Fruit fly (Drosophila melanogaster) whole organism, prepupa: Measurements from ENCODE around the gene AstC.

ENCODE experiments used
- Blimp-1 ChIP-seq: fragments of 200-800 bp; sonication (Bioruptor generic); optimal IDR thresholded peaks from 3 replicates; lab custom pipeline; 2017; ENCODE audit warnings: missing biosample characterization, missing genetic modification characterization, mild to moderate bottlenecking, moderate library complexity, missing genetic modification reagents
- CG10631 ChIP-seq: fragments of 200-800 bp; sonication (Bioruptor generic); optimal IDR thresholded peaks from 2 replicates; lab custom pipeline; 2016; ENCODE audit warnings: missing biosample characterization, missing genetic modification characterization
- CG10669 ChIP-seq: fragments of 200-800 bp; sonication (Bioruptor generic); optimal IDR thresholded peaks from 3 replicates; lab custom pipeline; 2018; ENCODE audit warnings: missing biosample characterization, mild to moderate bottlenecking, missing genetic modification characterization, moderate library complexity
- CG11294 ChIP-seq: fragments of 200-800 bp; sonication (Bioruptor generic); IDR thresholded peaks from 2 replicates; pipeline ENCODE4 v1.3.6; 2022; ENCODE audit warnings: missing biosample characterization, missing genetic modification characterization
- CG11762 ChIP-seq: fragments of 200-800 bp; sonication (Bioruptor generic); optimal IDR thresholded peaks from 3 replicates; lab custom pipeline; 2016; ENCODE audit warnings: missing biosample characterization, missing genetic modification characterization; ENCODE audit not compliant: insufficient read depth
- CG11902 ChIP-seq: fragments of 200-800 bp; sonication (Bioruptor generic); optimal IDR thresholded peaks from 3 replicates; lab custom pipeline; 2016; ENCODE audit warnings: missing biosample characterization, missing genetic modification characterization
- CG15336 ChIP-seq: fragments of 200-800 bp; sonication (Bioruptor generic); IDR thresholded peaks from 2 replicates; pipeline ENCODE4 v1.3.6; 2022; ENCODE audit warnings: missing biosample characterization, missing genetic modification characterization
- CG1621 ChIP-seq: fragments of 200-800 bp; sonication (Bioruptor generic); optimal IDR thresholded peaks from 3 replicates; lab custom pipeline; 2018; ENCODE audit warnings: missing biosample characterization, mild to moderate bottlenecking, missing genetic modification characterization
- CG16779 ChIP-seq: fragments of 200-800 bp; sonication (Bioruptor generic); optimal IDR thresholded peaks from 3 replicates; lab custom pipeline; 2017; ENCODE audit warnings: missing biosample characterization, mild to moderate bottlenecking, missing genetic modification characterization
- CG3032 ChIP-seq: fragments of 200-800 bp; optimal IDR thresholded peaks from 2 replicates; lab custom pipeline; 2019; ENCODE audit warnings: missing biosample characterization, mild to moderate bottlenecking, missing genetic modification characterization, moderate library complexity
- CG32006 ChIP-seq: fragments of 200-800 bp; sonication (Bioruptor generic); optimal IDR thresholded peaks from 3 replicates; lab custom pipeline; 2017; ENCODE audit warnings: missing biosample characterization, mild to moderate bottlenecking, missing genetic modification characterization
- CG34406 ChIP-seq: fragments of 200-800 bp; sonication (Bioruptor generic); optimal IDR thresholded peaks from 3 replicates; lab custom pipeline; 2016; ENCODE audit warnings: missing biosample characterization, missing genetic modification characterization
- CG3919 ChIP-seq: fragments of 200-800 bp; sonication (Bioruptor generic); optimal IDR thresholded peaks from 3 replicates; lab custom pipeline; 2016; ENCODE audit warnings: missing biosample characterization, missing genetic modification characterization
- CG4318 ChIP-seq: fragments of 200-800 bp; sonication (Bioruptor generic); optimal IDR thresholded peaks from 3 replicates; lab custom pipeline; 2017; ENCODE audit warnings: missing biosample characterization, mild to moderate bottlenecking, missing genetic modification characterization
- CG6163 ChIP-seq: fragments of 200-800 bp; sonication (Bioruptor generic); IDR thresholded peaks from 3 replicates; pipeline ENCODE4 v1.3.6; 2022; ENCODE audit warnings: missing biosample characterization, missing genetic modification characterization
- CG6276 ChIP-seq: fragments of 200-800 bp; sonication (Bioruptor generic); optimal IDR thresholded peaks from 2 replicates; lab custom pipeline; 2017; ENCODE audit warnings: missing biosample characterization, mild to moderate bottlenecking, missing genetic modification characterization
- CG6792 ChIP-seq: fragments of 200-800 bp; sonication (Bioruptor generic); optimal IDR thresholded peaks from 3 replicates; lab custom pipeline; 2016; ENCODE audit warnings: missing biosample characterization, missing genetic modification characterization
- CG8319 ChIP-seq: fragments of 200-800 bp; sonication (Bioruptor generic); optimal IDR thresholded peaks from 3 replicates; lab custom pipeline; 2016; ENCODE audit warnings: missing biosample characterization, missing genetic modification characterization
- CG8632 ChIP-seq: fragments of 200-800 bp; sonication (Bioruptor generic); optimal IDR thresholded peaks from 3 replicates; lab custom pipeline; 2016; ENCODE audit warnings: missing biosample characterization, missing genetic modification characterization
- Eip75B ChIP-seq: fragments of 200-800 bp; sonication (Bioruptor generic); optimal IDR thresholded peaks from 3 replicates; lab custom pipeline; 2016; ENCODE audit warnings: missing biosample characterization, missing genetic modification characterization
- Eip78C ChIP-seq: fragments of 200-800 bp; sonication (Bioruptor generic); peaks from one replicate; lab custom pipeline; 2016; ENCODE audit warnings: missing biosample characterization, missing genetic modification characterization
- Gug ChIP-seq: fragments of 200-800 bp; sonication (Bioruptor generic); IDR thresholded peaks from 2 replicates; pipeline ENCODE4 v1.3.6; 2022; ENCODE audit warnings: missing biosample characterization, missing genetic modification characterization
- Hr38 ChIP-seq: sonication (Bioruptor generic); optimal IDR thresholded peaks from 2 replicates; lab custom pipeline; 2016; ENCODE audit warnings: missing biosample characterization, missing genetic modification characterization
- Hr39 ChIP-seq: fragments of 200-800 bp; sonication (Bioruptor generic); optimal IDR thresholded peaks from 2 replicates; lab custom pipeline; 2016; ENCODE audit warnings: missing biosample characterization, missing genetic modification characterization
- Hr4 ChIP-seq: fragments of 200-800 bp; sonication (Bioruptor generic); optimal IDR thresholded peaks from 3 replicates; lab custom pipeline; 2016; ENCODE audit warnings: missing biosample characterization, missing genetic modification characterization
- Lpt ChIP-seq: fragments of 200-800 bp; sonication (Bioruptor generic); optimal IDR thresholded peaks from 3 replicates; lab custom pipeline; 2016; ENCODE audit warnings: missing biosample characterization, missing genetic modification characterization
- Met ChIP-seq: fragments of 200-800 bp; sonication (Bioruptor generic); optimal IDR thresholded peaks from 3 replicates; lab custom pipeline; 2016; ENCODE audit warnings: missing biosample characterization, missing genetic modification characterization
- OdsH ChIP-seq: fragments of 200-800 bp; sonication (Bioruptor generic); optimal IDR thresholded peaks from 3 replicates; lab custom pipeline; 2016; ENCODE audit warnings: missing biosample characterization, missing genetic modification characterization
- Smox ChIP-seq: fragments of 200-800 bp; sonication (Bioruptor generic); optimal IDR thresholded peaks from 3 replicates; lab custom pipeline; 2016; ENCODE audit warnings: missing biosample characterization, missing genetic modification characterization
- Sox14 ChIP-seq: fragments of 200-800 bp; sonication (Bioruptor generic); optimal IDR thresholded peaks from 3 replicates; lab custom pipeline; 2016; ENCODE audit warnings: missing biosample characterization, missing genetic modification characterization
- acj6 ChIP-seq: fragments of 200-800 bp; sonication (Bioruptor generic); optimal IDR thresholded peaks from 3 replicates; lab custom pipeline; 2016; ENCODE audit warnings: missing biosample characterization, missing genetic modification characterization
- cyc ChIP-seq: fragments of 200-800 bp; sonication (Bioruptor generic); optimal IDR thresholded peaks from 3 replicates; lab custom pipeline; 2016; ENCODE audit warnings: missing biosample characterization, missing genetic modification characterization
- dac ChIP-seq: fragments of 200-800 bp; sonication (Bioruptor generic); optimal IDR thresholded peaks from 2 replicates; lab custom pipeline; 2017; ENCODE audit warnings: missing biosample characterization, mild to moderate bottlenecking, missing genetic modification characterization
- dsx ChIP-seq: fragments of 200-800 bp; optimal IDR thresholded peaks from 3 replicates; lab custom pipeline; 2019; ENCODE audit warnings: missing biosample characterization, mild to moderate bottlenecking, missing genetic modification characterization, moderate library complexity; ENCODE audit not compliant: poor library complexity, severe bottlenecking
- eg ChIP-seq: fragments of 200-800 bp; sonication (Bioruptor generic); IDR thresholded peaks from 3 replicates; pipeline ENCODE4 v1.3.6; 2022; ENCODE audit warnings: missing biosample characterization, missing genetic modification characterization
- esn ChIP-seq: fragments of 200-800 bp; sonication (Bioruptor generic); optimal IDR thresholded peaks from 2 replicates; lab custom pipeline; 2016; ENCODE audit warnings: missing biosample characterization, mild to moderate bottlenecking, missing genetic modification characterization, moderate library complexity
- fd59A ChIP-seq: fragments of 200-800 bp; sonication (Bioruptor generic); optimal IDR thresholded peaks from 2 replicates; lab custom pipeline; 2017; ENCODE audit warnings: missing biosample characterization, mild to moderate bottlenecking, missing genetic modification characterization, missing genetic modification reagents
- fkh ChIP-seq: fragments of 200-800 bp; sonication (Bioruptor generic); optimal IDR thresholded peaks from 3 replicates; lab custom pipeline; 2017; ENCODE audit warnings: missing biosample characterization, mild to moderate bottlenecking, missing genetic modification characterization, moderate library complexity
- net ChIP-seq: fragments of 200-800 bp; sonication (Bioruptor generic); optimal IDR thresholded peaks from 3 replicates; lab custom pipeline; 2016; ENCODE audit warnings: missing biosample characterization, missing genetic modification characterization
- pdm3 ChIP-seq: fragments of 200-800 bp; sonication (Bioruptor generic); optimal IDR thresholded peaks from 3 replicates; lab custom pipeline; 2016; ENCODE audit warnings: missing biosample characterization, missing genetic modification characterization
- ss ChIP-seq, 2 experiments: fragments of 200-800 bp; sonication (Bioruptor generic); optimal IDR thresholded peaks; 2 replicates in 1 of 2; 3 replicates in 1 of 2; lab custom pipeline; 2017 to 2018; ENCODE audit warnings: mild to moderate bottlenecking in 2 of 2, missing biosample characterization in 2 of 2, missing genetic modification characterization in 2 of 2, moderate library complexity in 1 of 2
- topi ChIP-seq: fragments of 200-800 bp; sonication (Bioruptor generic); optimal IDR thresholded peaks from 3 replicates; lab custom pipeline; 2016; ENCODE audit warnings: missing biosample characterization, missing genetic modification characterization
- vri ChIP-seq: fragments of 200-800 bp; sonication (Bioruptor generic); optimal IDR thresholded peaks from 3 replicates; lab custom pipeline; 2016; ENCODE audit warnings: missing biosample characterization, mild to moderate bottlenecking, missing genetic modification characterization

The AstC gene

dm6 chr2L:11057333-11058110 lies 23.7 kb downstream of the AstC start (continued):
- TF ChIP-seq CG1621 (tag; lab: Kevin White, UChicago), result peak; percentile 40
- TF ChIP-seq net (GFP tag; lab: Kevin White, UChicago), result peak; percentile 52
- peak; percentile 20; the same call in 1 of the 2 replicates for TF ChIP-seq Gug (GFP tag; lab: Robert Waterston, UW)
- TF ChIP-seq OdsH (GFP tag; lab: Kevin White, UChicago), result peak; percentile 79
- TF ChIP-seq Smox, result peak; percentile 68
- no peak for TF ChIP-seq Hr38 (GFP tag; lab: Kevin White, UChicago)
- TF ChIP-seq CG32006, result peak; percentile 86
- TF ChIP-seq CG10631 (GFP tag; lab: Kevin White, UChicago), result peak; percentile 70
- TF ChIP-seq Sox14 (GFP tag; lab: Kevin White, UChicago), result peak; percentile 70
- peak; percentile 88 for TF ChIP-seq esn
- TF ChIP-seq dac (GFP tag; lab: Kevin White, UChicago), result peak; percentile 3
- TF ChIP-seq CG11294 (GFP tag; lab: Robert Waterston, UW), result peak; percentile 17; the same call in 1 of the 2 replicates
- peak; percentile 23 for TF ChIP-seq CG4318 (GFP tag; lab: Kevin White, UChicago)
- TF ChIP-seq Lpt (GFP tag; lab: Kevin White, UChicago), result peak; percentile 54
- peak; percentile 66 for TF ChIP-seq eg
- peak; percentile 80 for TF ChIP-seq Eip75B (GFP tag; lab: Kevin White, UChicago)
- TF ChIP-seq CG6163 (GFP tag; lab: Robert Waterston, UW), result peak; percentile 63
- TF ChIP-seq pdm3 (GFP tag; lab: Kevin White, UChicago), result peak; percentile 75
- peak; percentile 78 for TF ChIP-seq CG34406 (GFP tag; lab: Kevin White, UChicago)
- peak; percentile 67 for TF ChIP-seq Hr39
- TF ChIP-seq CG15336 (GFP tag; lab: Robert Waterston, UW), result peak; percentile 71
- TF ChIP-seq, all 60 proteins: peak for 57

- TF ChIP-seq CG32006 (no peak), topi (GFP tag; lab: Kevin White, UChicago) (no peak), acj6 (GFP tag; lab: Kevin White, UChicago) (no peak), CG6276 (GFP tag; lab: Kevin White, UChicago) (no peak), dac (GFP tag; lab: Kevin White, UChicago) (no peak), CG8632 (no peak), CG16779 (tag; lab: Kevin White, UChicago) (no peak), CG11902 (no peak), fkh (GFP tag; lab: Kevin White, UChicago) (no peak), vri (no peak), Met (no peak), OdsH (GFP tag; lab: Kevin White, UChicago) (no peak), Lpt (GFP tag; lab: Kevin White, UChicago) (no peak), CG34406 (GFP tag; lab: Kevin White, UChicago) (no peak), Blimp-1 (no peak), CG15336 (GFP tag; lab: Robert Waterston, UW) (no peak), Hr4 (GFP tag; lab: Kevin White, UChicago) (no peak), CG3919 (GFP tag; lab: Kevin White, UChicago) (no peak), dsx (GFP tag; lab: Kevin White, UChicago) (no peak), CG1621 (tag; lab: Kevin White, UChicago) (no peak)
Observed at dm6 chr2L:11056791-11057332, 24.3 kb downstream of the AstC start.

- TF ChIP-seq CG10669 (GFP tag; lab: Kevin White, UChicago) (peak; percentile 90), CG3032 (tag; lab: Kevin White, UChicago) (peak; percentile 89), Eip75B (GFP tag; lab: Kevin White, UChicago) (peak; percentile 93), dsx (GFP tag; lab: Kevin White, UChicago) (peak; percentile 83), fd59A (peak; percentile 89), CG11762 (peak; percentile 88), Hr39 (peak; percentile 87), CG8319 (peak; percentile 93), ss (GFP tag; optimal IDR thresholded peaks at IDR 0.05; lab: Kevin White, UChicago) (peak; percentile 86 to 92), Eip78C (GFP tag; lab: Kevin White, UChicago) (peak; percentile 98), CG6792 (GFP tag; lab: Kevin White, UChicago) (peak; percentile 93), cyc (GFP tag; lab: Kevin White, UChicago) (peak; percentile 91), vri (peak; percentile 84), Gug (GFP tag; lab: Robert Waterston, UW) (peak; percentile 66), topi (GFP tag; lab: Kevin White, UChicago) (peak; percentile 92), Lpt (GFP tag; lab: Kevin White, UChicago) (peak; percentile 58), CG11294 (GFP tag; lab: Robert Waterston, UW) (no peak), CG15336 (GFP tag; lab: Robert Waterston, UW) (peak; percentile 47; the same call in 1 of the 2 replicates)
Observed at dm6 chr2L:11053018-11053807, 28.0 kb downstream of the AstC start.
